Fruit fly (Drosophila melanogaster) whole organism, wandering third instar larva: ENCODE measurements around the gene Cpr65Ay.

Experiments
- Dfd ChIP-seq: fragments of >200 bp; optimal IDR thresholded peaks from 2 replicates; lab custom pipeline; 2017; ENCODE audit warnings: missing biosample characterization, missing genetic modification characterization
- Hr78 ChIP-seq: fragments of >200 bp; optimal IDR thresholded peaks from 2 replicates; lab custom pipeline; 2017; ENCODE audit warnings: missing biosample characterization, missing genetic modification characterization
- Mio ChIP-seq: sonication (Bioruptor generic); optimal IDR thresholded peaks from 2 replicates; lab custom pipeline; 2016; ENCODE audit warnings: missing biosample characterization, missing genetic modification characterization
- Myc ChIP-seq: fragments of >200 bp; optimal IDR thresholded peaks from 2 replicates; lab custom pipeline; 2017
- OdsH ChIP-seq: fragments of 200-800 bp; sonication (Bioruptor generic); optimal IDR thresholded peaks from 2 replicates; lab custom pipeline; 2016; ENCODE audit warnings: missing biosample characterization, mild to moderate bottlenecking, missing genetic modification characterization
- Rel ChIP-seq, 2 experiments: fragments of 200-800 bp; sonication (Bioruptor generic) in 1 of 2; optimal IDR thresholded peaks; 2 replicates in 1 of 2; 3 replicates in 1 of 2; lab custom pipeline; 2016 to 2019; ENCODE audit warnings: mild to moderate bottlenecking in 2 of 2, missing biosample characterization in 2 of 2, missing genetic modification characterization in 2 of 2, moderate library complexity in 1 of 2
- Vsx2 ChIP-seq: fragments of 200-300, 225-300 bp; sonication (Bioruptor generic); optimal IDR thresholded peaks from 2 replicates; lab custom pipeline; 2018; ENCODE audit warnings: missing biosample characterization, missing genetic modification characterization; ENCODE audit not compliant: partially characterized antibody
- dsf ChIP-seq: sonication (Bioruptor generic); optimal IDR thresholded peaks from 2 replicates; lab custom pipeline; 2016; ENCODE audit warnings: missing biosample characterization, missing genetic modification characterization, borderline replicate concordance
- fru ChIP-seq: fragments of 200-800 bp; sonication (Bioruptor generic); optimal IDR thresholded peaks from 3 replicates; lab custom pipeline; 2016; ENCODE audit warnings: missing biosample characterization, mild to moderate bottlenecking, missing genetic modification characterization
- h ChIP-seq: fragments of 200-800 bp; sonication (Bioruptor generic); optimal IDR thresholded peaks from 3 replicates; lab custom pipeline; 2016; ENCODE audit warnings: missing biosample characterization, mild to moderate bottlenecking, missing genetic modification characterization
- psq ChIP-seq: fragments of 200-800 bp; sonication (Bioruptor generic); optimal IDR thresholded peaks from 3 replicates; lab custom pipeline; 2017; ENCODE audit warnings: missing biosample characterization, mild to moderate bottlenecking, missing genetic modification characterization, moderate library complexity
- usp ChIP-seq: fragments of >200 bp; optimal IDR thresholded peaks from 2 replicates; lab custom pipeline; 2017; ENCODE audit warnings: missing biosample characterization, missing genetic modification characterization

DNA sequence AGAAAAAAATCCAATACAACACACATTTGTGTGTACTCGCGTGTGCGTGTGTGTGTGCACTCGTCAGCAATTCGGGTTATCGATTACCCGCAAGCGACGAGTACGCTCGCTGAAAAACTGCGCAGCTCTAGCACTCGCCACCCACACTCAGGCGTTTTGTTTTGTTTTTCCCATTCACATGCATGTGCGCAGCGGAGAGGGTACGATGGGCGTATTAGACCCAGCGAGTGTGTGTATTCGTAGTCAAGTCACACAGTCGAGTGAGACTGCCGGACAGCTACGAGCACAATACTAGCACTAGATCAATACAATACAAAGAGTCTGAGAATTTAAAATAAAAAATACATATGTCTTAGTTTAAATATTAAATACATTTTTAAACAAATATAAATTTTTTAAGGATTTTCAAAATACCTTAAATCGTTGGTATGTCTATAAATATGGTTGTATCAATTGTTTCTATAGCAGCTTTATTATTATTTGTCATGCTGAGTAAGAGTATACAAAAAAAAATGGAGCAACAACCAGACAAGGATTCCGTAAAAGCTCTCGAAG, 26.5 kb upstream of the Cpr65Ay start, which contains the start of the genes D19B and CG43293:
- TF ChIP-seq h (GFP tag; lab: Kevin White, UChicago) (peak; percentile 87), OdsH (GFP tag; lab: Kevin White, UChicago) (peak; percentile 81), Hr78 (no peak), Dfd (no peak), Rel (GFP tag; optimal IDR thresholded peaks at IDR 0.05; lab: Kevin White, UChicago) (no peak), Rel (tag; optimal IDR thresholded peaks at IDR 0.05; lab: Kevin White, UChicago) (peak; percentile 92), psq (GFP tag; lab: Kevin White, UChicago) (peak; percentile 85), Mio (GFP tag; lab: Kevin White, UChicago) (peak; percentile 3), usp (GFP tag; lab: Kevin White, UChicago) (no peak), Myc (peak; percentile 78), dsf (no peak), fru (GFP tag; lab: Kevin White, UChicago) (peak; percentile 80), Vsx2 (no peak)
